Fruit fly (Drosophila melanogaster) whole organism, prepupa: ENCODE data around the gene CG33093.

Experiments used
- CG11902 ChIP-seq: fragments of 200-800 bp; sonication (Bioruptor generic); optimal IDR thresholded peaks from 3 replicates; lab custom pipeline; 2016; ENCODE audit warnings: missing biosample characterization, missing genetic modification characterization
- CG1621 ChIP-seq: fragments of 200-800 bp; sonication (Bioruptor generic); optimal IDR thresholded peaks from 3 replicates; lab custom pipeline; 2018; ENCODE audit warnings: missing biosample characterization, mild to moderate bottlenecking, missing genetic modification characterization
- CG6808 ChIP-seq: fragments of 200-800 bp; sonication (Bioruptor generic); optimal IDR thresholded peaks from 3 replicates; lab custom pipeline; 2017; ENCODE audit warnings: missing biosample characterization, missing genetic modification characterization, mild to moderate bottlenecking, moderate library complexity, missing genetic modification reagents
- CG7368 ChIP-seq: fragments of 200-800 bp; sonication (Bioruptor generic); optimal IDR thresholded peaks from 3 replicates; lab custom pipeline; 2016; ENCODE audit warnings: missing biosample characterization, missing genetic modification characterization
- CG8119 ChIP-seq: fragments of 200-800 bp; sonication (Bioruptor generic); IDR thresholded peaks from 3 replicates; pipeline ENCODE4 v1.3.6; 2022; ENCODE audit warnings: missing biosample characterization, missing genetic modification characterization
- Eip93F ChIP-seq: fragments of 200-800 bp; sonication (Bioruptor generic); optimal IDR thresholded peaks from 2 replicates; lab custom pipeline; 2016; ENCODE audit warnings: missing biosample characterization, mild to moderate bottlenecking, missing genetic modification characterization
- Ets21C ChIP-seq: fragments of 200-800 bp; sonication (Bioruptor generic); optimal IDR thresholded peaks from 3 replicates; lab custom pipeline; 2016; ENCODE audit warnings: missing biosample characterization, missing genetic modification characterization
- Ets96B ChIP-seq: fragments of 200-800 bp; optimal IDR thresholded peaks from 2 replicates; lab custom pipeline; 2019; ENCODE audit warnings: missing biosample characterization, mild to moderate bottlenecking, missing genetic modification characterization, moderate library complexity
- Gug ChIP-seq: fragments of 200-800 bp; sonication (Bioruptor generic); IDR thresholded peaks from 2 replicates; pipeline ENCODE4 v1.3.6; 2022; ENCODE audit warnings: missing biosample characterization, missing genetic modification characterization
- Sox102F ChIP-seq: fragments of 200-800 bp; sonication (Bioruptor generic); optimal IDR thresholded peaks from 2 replicates; lab custom pipeline; 2016; ENCODE audit warnings: missing biosample characterization, mild to moderate bottlenecking, missing genetic modification characterization
- achi ChIP-seq: fragments of 200-800 bp; sonication (Bioruptor generic); optimal IDR thresholded peaks from 3 replicates; lab custom pipeline; 2016; ENCODE audit warnings: missing biosample characterization, missing genetic modification characterization
- acj6 ChIP-seq: fragments of 200-800 bp; sonication (Bioruptor generic); optimal IDR thresholded peaks from 3 replicates; lab custom pipeline; 2016; ENCODE audit warnings: missing biosample characterization, missing genetic modification characterization
- fd85E ChIP-seq: fragments of 200-800 bp; sonication (Bioruptor generic); optimal IDR thresholded peaks from 3 replicates; lab custom pipeline; 2016; ENCODE audit warnings: missing biosample characterization, missing genetic modification characterization

- TF ChIP-seq Sox102F (GFP tag; lab: Kevin White, UChicago), result no peak
- TF ChIP-seq Ets96B (tag; lab: Kevin White, UChicago), result no peak
- TF ChIP-seq Gug (GFP tag; lab: Robert Waterston, UW), result no peak
- no peak for TF ChIP-seq Ets21C (GFP tag; lab: Kevin White, UChicago)
- no peak for TF ChIP-seq CG8119 (GFP tag; lab: Robert Waterston, UW)
- no peak for TF ChIP-seq achi (GFP tag; lab: Kevin White, UChicago)
- TF ChIP-seq acj6 (GFP tag; lab: Kevin White, UChicago), result no peak
- no peak for TF ChIP-seq CG6808
- TF ChIP-seq CG1621, result no peak
- no peak for TF ChIP-seq Eip93F (GFP tag; lab: Kevin White, UChicago)
- no peak for TF ChIP-seq CG7368
- no peak for TF ChIP-seq fd85E (GFP tag; lab: Kevin White, UChicago)
- TF ChIP-seq CG11902 (GFP tag; lab: Kevin White, UChicago), result no peak
Observed at dm6 chr3R:22503630-22504029, 28.1 kb downstream of the CG33093 start.
